Worm (Caenorhabditis elegans) whole organism, young adult: Measurements from ENCODE around the gene gcy-29.

ENCODE experiments used
- C06A6.2 ChIP-seq: fragments of 200-800 bp; sonication (Bioruptor generic); conservative IDR thresholded peaks from 2 replicates; pipeline ENCODE4 v1.3.6; 2022; ENCODE audit warnings: missing genetic modification characterization, missing compliant biosample characterization
- K11D2.4 ChIP-seq: fragments of 200-800 bp; sonication (Bioruptor generic); IDR thresholded peaks from 2 replicates; pipeline ENCODE4 v1.3.6; 2022; ENCODE audit warnings: missing genetic modification reagents, missing genetic modification characterization, missing compliant biosample characterization
- akir-1 ChIP-seq: fragments of 200-800 bp; sonication (Bioruptor generic); optimal IDR thresholded peaks from 2 replicates; lab custom pipeline; 2018; ENCODE audit warnings: mild to moderate bottlenecking, missing genetic modification characterization, moderate library complexity, missing compliant biosample characterization
- ama-1 ChIP-seq, 3 experiments: fragments of 150-350 bp in 1 of 3; sonication (generic microtip) in 2 of 3; optimal IDR thresholded peaks; 2 replicates each; lab custom pipeline; 2014 to 2018; ENCODE audit warnings: missing biosample characterization in 2 of 3, missing genetic modification characterization in 2 of 3, missing genetic modification reagents in 2 of 3
- ceh-27 ChIP-seq: fragments of 200-800 bp; sonication (Bioruptor generic); optimal IDR thresholded peaks from 2 replicates; lab custom pipeline; 2018; ENCODE audit warnings: mild to moderate bottlenecking, missing genetic modification characterization, moderate library complexity, missing compliant biosample characterization
- ets-4 ChIP-seq: fragments of 200-800 bp; sonication (Bioruptor generic); optimal IDR thresholded peaks from 2 replicates; lab custom pipeline; 2018; ENCODE audit warnings: mild to moderate bottlenecking, missing genetic modification characterization, missing compliant biosample characterization
- him-1 ChIP-seq: sonication (generic microtip); optimal IDR thresholded peaks from 2 replicates; lab custom pipeline; 2016; ENCODE audit warnings: missing genotype, missing genetic modification reagents, missing genetic modification characterization, missing compliant biosample characterization
- hlh-12 ChIP-seq: sonication (generic microtip); optimal IDR thresholded peaks from 2 replicates; lab custom pipeline; 2016; ENCODE audit warnings: missing genetic modification characterization, missing compliant biosample characterization
- madf-8 ChIP-seq: fragments of 200-800 bp; sonication (Bioruptor generic); conservative IDR thresholded peaks from 2 replicates; pipeline ENCODE4 v1.3.6; 2022; ENCODE audit warnings: missing genetic modification reagents, missing genetic modification characterization, missing compliant biosample characterization
- pbrm-1 ChIP-seq: fragments of 200-800 bp; sonication (Bioruptor generic); IDR thresholded peaks from 2 replicates; pipeline ENCODE4 v1.3.6; 2022; ENCODE audit warnings: missing genetic modification reagents, missing genetic modification characterization, missing compliant biosample characterization
- pha-4 ChIP-seq: fragments of 150-350 bp; sonication (generic microtip); optimal IDR thresholded peaks from 2 replicates; lab custom pipeline; 2014; ENCODE audit warnings: missing biosample characterization, missing genetic modification reagents, missing genetic modification characterization
- unc-62 ChIP-seq: fragments of 150-350 bp; optimal IDR thresholded peaks from 2 replicates; lab custom pipeline; 2014; ENCODE audit warnings: missing biosample characterization, missing genetic modification reagents, missing genetic modification characterization
- zim-3 ChIP-seq: sonication (generic microtip); optimal IDR thresholded peaks from 2 replicates; lab custom pipeline; 2017; ENCODE audit warnings: mild to moderate bottlenecking, missing genetic modification characterization, moderate library complexity, missing compliant biosample characterization
- ztf-26 ChIP-seq: sonication (generic microtip); optimal IDR thresholded peaks from 2 replicates; lab custom pipeline; 2017; ENCODE audit warnings: missing genetic modification characterization, missing compliant biosample characterization

- TF ChIP-seq pha-4 (tag; lab: Kevin White, UChicago) (no peak), C06A6.2 (no peak), unc-62 (GFP tag; lab: Kevin White, UChicago) (no peak), him-1 (tag; lab: Kevin White, UChicago) (no peak), ama-1 (optimal IDR thresholded peaks at IDR 0.05; lab: Kevin White, UChicago) (no peak), ama-1 (GFP tag; optimal IDR thresholded peaks at IDR 0.05; lab: Kevin White, UChicago) (no peak), ztf-26 (no peak), madf-8 (GFP tag; lab: Robert Waterston, UW) (no peak), ceh-27 (GFP tag; lab: Kevin White, UChicago) (no peak), zim-3 (tag; lab: Kevin White, UChicago) (no peak), hlh-12 (tag; lab: Kevin White, UChicago) (no peak), akir-1 (GFP tag; lab: Kevin White, UChicago) (no peak), ets-4 (no peak), K11D2.4 (no peak), pbrm-1 (GFP tag; lab: Robert Waterston, UW) (no peak)
Observed at ce11 chrII:14507563-14507962, 41.0 kb downstream of the gcy-29 start, which contains the start of the genes K10H10.7 and K10H10.10.
